Worm (Caenorhabditis elegans) whole organism, young adult: ENCODE measurements around the gene D1086.9.

ENCODE experiments used
- B0336.3 ChIP-seq: fragments of 200-800 bp; sonication (Bioruptor generic); IDR thresholded peaks from 2 replicates; pipeline ENCODE4 v1.3.6; 2022; ENCODE audit warnings: missing genetic modification characterization, missing compliant biosample characterization
- F49E8.2 ChIP-seq: sonication (generic microtip); optimal IDR thresholded peaks from 3 replicates; lab custom pipeline; 2017; ENCODE audit warnings: missing genetic modification characterization, mild to moderate bottlenecking, missing compliant biosample characterization, antibody characterized with exemption, moderate library complexity; ENCODE audit not compliant: insufficient read depth
- dpl-1 ChIP-seq: fragments of 150-350 bp; optimal IDR thresholded peaks from 2 replicates; lab custom pipeline; 2014; ENCODE audit warnings: missing biosample characterization, missing genetic modification reagents, missing genetic modification characterization
- rpc-1 ChIP-seq, 2 experiments: fragments of 150-350 bp in 1 of 2; sonication (generic microtip) in 1 of 2; optimal IDR thresholded peaks; 2 replicates each; lab custom pipeline; 2014 to 2018; ENCODE audit warnings: missing biosample characterization in 1 of 2, missing genetic modification characterization in 1 of 2, missing genetic modification reagents in 1 of 2, missing genotype in 1 of 2

DNA sequence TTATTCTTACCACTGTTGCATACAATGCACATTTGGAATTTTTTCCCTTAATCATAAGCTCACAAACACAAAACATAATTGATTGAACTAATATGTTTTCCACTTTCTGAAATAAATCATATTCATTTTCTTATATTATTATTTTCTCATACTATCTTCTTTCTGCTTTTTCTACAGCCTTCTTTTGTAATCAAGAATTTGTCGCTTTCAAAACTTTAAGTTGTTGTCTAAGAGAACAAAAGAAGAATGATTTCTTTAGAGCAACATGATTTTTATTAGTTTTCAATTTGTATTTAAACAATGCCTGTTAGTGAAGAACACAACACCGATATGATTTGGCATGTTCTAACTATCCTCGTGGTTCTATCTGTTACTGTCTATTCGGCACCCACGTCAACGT lies 20.1 kb upstream of the D1086.9 start, which contains the start of gene D1086.7:
- TF ChIP-seq B0336.3: no peak
- TF ChIP-seq rpc-1 (optimal IDR thresholded peaks at IDR 0.05; lab: Kevin White, UChicago): no peak
- TF ChIP-seq rpc-1 (tag; optimal IDR thresholded peaks at IDR 0.05; lab: Kevin White, UChicago): no peak
- TF ChIP-seq dpl-1 (GFP tag; lab: Kevin White, UChicago): no peak
- no peak for TF ChIP-seq F49E8.2 (tag; lab: Kevin White, UChicago)
